Worm (Caenorhabditis elegans) whole organism, L4 larva: ENCODE data around the gene rec-8.

Source experiments
- D1046.2 ChIP-seq: fragments of 200-800 bp; sonication (Bioruptor generic); IDR thresholded peaks from 2 replicates; pipeline ENCODE4 v1.3.6; 2022; ENCODE audit warnings: missing genetic modification characterization, missing compliant biosample characterization
- F10B5.3 ChIP-seq: sonication (generic microtip); optimal IDR thresholded peaks from 2 replicates; lab custom pipeline; 2016; ENCODE audit warnings: mild to moderate bottlenecking, missing genetic modification characterization, missing compliant biosample characterization
- F44E2.7 ChIP-seq: fragments of 200-800 bp; sonication (Bioruptor generic); IDR thresholded peaks from 2 replicates; pipeline ENCODE4 v2.1.2; 2022; ENCODE audit warnings: missing genetic modification characterization, missing compliant biosample characterization
- R02D3.7 ChIP-seq: fragments of 150-350 bp; sonication (generic microtip); optimal IDR thresholded peaks from 3 replicates; lab custom pipeline; 2014; ENCODE audit warnings: missing biosample characterization, missing genetic modification characterization
- Y5F2A.4 ChIP-seq: fragments of 200-800 bp; sonication (Bioruptor generic); optimal IDR thresholded peaks from 2 replicates; lab custom pipeline; 2018; ENCODE audit warnings: mild to moderate bottlenecking, missing genetic modification characterization, missing compliant biosample characterization
- ZK337.2 ChIP-seq: fragments of 200-800 bp; sonication (Bioruptor generic); IDR thresholded peaks from 2 replicates; pipeline ENCODE4 v1.3.6; 2022; ENCODE audit warnings: missing genetic modification reagents, missing genetic modification characterization, missing compliant biosample characterization
- ZK546.5 ChIP-seq, 2 experiments: sonication (generic microtip); optimal IDR thresholded peaks; 2 replicates each; lab custom pipeline; 2017; ENCODE audit warnings: missing biosample characterization in 2 of 2, missing genetic modification characterization in 2 of 2
- aly-2 ChIP-seq: sonication (generic microtip); optimal IDR thresholded peaks from 2 replicates; lab custom pipeline; 2018; ENCODE audit warnings: missing biosample characterization, missing genetic modification characterization
- ceh-20 ChIP-seq: fragments of 200-800 bp; sonication (Bioruptor generic); IDR thresholded peaks from 2 replicates; pipeline ENCODE4 v1.3.6; 2022; ENCODE audit warnings: missing genetic modification reagents, missing genetic modification characterization, missing compliant biosample characterization
- ceh-28 ChIP-seq: fragments of 150-350 bp; optimal IDR thresholded peaks from 2 replicates; lab custom pipeline; 2014; ENCODE audit warnings: missing biosample characterization, missing genetic modification reagents, missing genetic modification characterization
- ceh-32 ChIP-seq: sonication (generic microtip); optimal IDR thresholded peaks from 2 replicates; lab custom pipeline; 2016; ENCODE audit warnings: mild to moderate bottlenecking, missing genetic modification characterization, missing compliant biosample characterization; ENCODE audit not compliant: poor library complexity
- ces-1 ChIP-seq: fragments of 150-350 bp; sonication (generic microtip); optimal IDR thresholded peaks from 4 replicates; lab custom pipeline; 2014; ENCODE audit warnings: missing biosample characterization, missing genetic modification reagents, missing genetic modification characterization
- ctbp-1 ChIP-seq: fragments of 200-800 bp; sonication (Bioruptor generic); IDR thresholded peaks from 2 replicates; pipeline ENCODE4 v1.3.6; 2022; ENCODE audit warnings: missing genetic modification reagents, missing genetic modification characterization, missing compliant biosample characterization
- daf-12 ChIP-seq: fragments of 150-350 bp; optimal IDR thresholded peaks from 2 replicates; lab custom pipeline; 2014; ENCODE audit warnings: missing biosample characterization, missing genetic modification reagents, missing genetic modification characterization
- daf-16 ChIP-seq, 3 experiments: sonication (generic microtip); optimal IDR thresholded peaks; 2 replicates each; lab custom pipeline; 2016 to 2017; ENCODE audit warnings: missing genetic modification characterization in 3 of 3, missing genetic modification reagents in 3 of 3, mild to moderate bottlenecking in 2 of 3, missing compliant biosample characterization in 2 of 3, missing biosample characterization in 1 of 3, moderate library complexity in 1 of 3
- dmd-6 ChIP-seq: fragments of 200-800 bp; sonication (Bioruptor generic); IDR thresholded peaks from 2 replicates; pipeline ENCODE4 v1.3.6; 2022; ENCODE audit warnings: missing genetic modification reagents, missing genetic modification characterization, missing compliant biosample characterization
- dpl-1 ChIP-seq: fragments of 150-350 bp; optimal IDR thresholded peaks from 2 replicates; lab custom pipeline; 2014; ENCODE audit warnings: missing biosample characterization, missing genetic modification reagents, missing genetic modification characterization
- dve-1 ChIP-seq: sonication (generic microtip); optimal IDR thresholded peaks from 2 replicates; lab custom pipeline; 2017; ENCODE audit warnings: antibody characterized with exemption, mild to moderate bottlenecking, missing genetic modification characterization, missing compliant biosample characterization; ENCODE audit not compliant: insufficient read depth
- egl-27 ChIP-seq: sonication (generic microtip); optimal IDR thresholded peaks from 3 replicates; lab custom pipeline; 2017; ENCODE audit warnings: missing biosample characterization, missing genetic modification reagents, missing genetic modification characterization
- egl-43 ChIP-seq: fragments of 200-800 bp; sonication (Bioruptor generic); IDR thresholded peaks from 2 replicates; pipeline ENCODE4 v1.3.6; 2022; ENCODE audit warnings: missing genetic modification reagents, missing genetic modification characterization, missing compliant biosample characterization
- gei-8 ChIP-seq: fragments of 200-800 bp; sonication (Bioruptor generic); optimal IDR thresholded peaks from 2 replicates; lab custom pipeline; 2018; ENCODE audit warnings: mild to moderate bottlenecking, missing genetic modification characterization, missing compliant biosample characterization
- hlh-11 ChIP-seq: fragments of 200-800 bp; sonication (Bioruptor generic); optimal IDR thresholded peaks from 2 replicates; lab custom pipeline; 2018; ENCODE audit warnings: mild to moderate bottlenecking, missing genetic modification characterization, missing compliant biosample characterization
- hlh-30 ChIP-seq: sonication (generic microtip); optimal IDR thresholded peaks from 2 replicates; lab custom pipeline; 2017; ENCODE audit warnings: antibody characterized with exemption, mild to moderate bottlenecking, missing genetic modification characterization, missing compliant biosample characterization; ENCODE audit not compliant: insufficient read depth
- lin-13 ChIP-seq: fragments of 150-350 bp; optimal IDR thresholded peaks from 2 replicates; lab custom pipeline; 2014; ENCODE audit warnings: missing biosample characterization, missing genetic modification reagents, missing genetic modification characterization
- lin-39 ChIP-seq: fragments of 150-350 bp; optimal IDR thresholded peaks from 2 replicates; lab custom pipeline; 2014; ENCODE audit warnings: missing biosample characterization, missing genetic modification reagents, missing genetic modification characterization
- madf-5 ChIP-seq, 2 experiments: fragments of 200-800 bp; sonication (Bioruptor generic); IDR thresholded peaks; 2 replicates each; pipeline ENCODE4 v1.3.6; 2022; ENCODE audit warnings: missing compliant biosample characterization in 2 of 2, missing genetic modification characterization in 2 of 2
- madf-9 ChIP-seq: fragments of 200-800 bp; sonication (Bioruptor generic); conservative IDR thresholded peaks from 2 replicates; pipeline ENCODE4 v1.3.6; 2022; ENCODE audit warnings: missing genetic modification reagents, missing genetic modification characterization, missing compliant biosample characterization
- mdl-1 ChIP-seq, 2 experiments: fragments of 150-350 bp in 1 of 2; sonication (generic microtip) in 1 of 2; optimal IDR thresholded peaks; 2 replicates each; lab custom pipeline; 2014 to 2017; ENCODE audit warnings: missing biosample characterization in 2 of 2, missing genetic modification characterization in 2 of 2
- mdt-29 ChIP-seq: fragments of 200-800 bp; sonication (Bioruptor generic); IDR thresholded peaks from 2 replicates; pipeline ENCODE4 v1.3.6; 2022; ENCODE audit warnings: missing genetic modification reagents, missing genetic modification characterization, missing compliant biosample characterization
- mep-1 ChIP-seq: fragments of 150-350 bp; sonication (generic microtip); optimal IDR thresholded peaks from 3 replicates; lab custom pipeline; 2014; ENCODE audit warnings: missing biosample characterization, missing genetic modification characterization
- mxl-3 ChIP-seq: fragments of 200-800 bp; sonication (Bioruptor generic); optimal IDR thresholded peaks from 2 replicates; lab custom pipeline; 2018; ENCODE audit warnings: mild to moderate bottlenecking, missing genetic modification characterization, missing compliant biosample characterization
- nhr-102 ChIP-seq: sonication (generic microtip); optimal IDR thresholded peaks from 2 replicates; lab custom pipeline; 2016; ENCODE audit warnings: mild to moderate bottlenecking, missing genetic modification characterization, moderate library complexity, missing compliant biosample characterization
- nhr-11 ChIP-seq: fragments of 150-350 bp; optimal IDR thresholded peaks from 2 replicates; lab custom pipeline; 2014; ENCODE audit warnings: missing biosample characterization, missing genetic modification characterization
- nhr-111 ChIP-seq: fragments of 200-800 bp; sonication (Bioruptor generic); optimal IDR thresholded peaks from 2 replicates; lab custom pipeline; 2018; ENCODE audit warnings: mild to moderate bottlenecking, missing genetic modification characterization, missing compliant biosample characterization
- nhr-237 ChIP-seq: sonication (generic microtip); optimal IDR thresholded peaks from 2 replicates; lab custom pipeline; 2017; ENCODE audit warnings: missing biosample characterization, missing genetic modification characterization
- nhr-25 ChIP-seq: sonication (generic microtip); optimal IDR thresholded peaks from 2 replicates; lab custom pipeline; 2017; ENCODE audit warnings: missing genetic modification characterization, mild to moderate bottlenecking, missing compliant biosample characterization, antibody characterized with exemption, moderate library complexity, borderline replicate concordance; ENCODE audit not compliant: insufficient read depth
- nhr-76 ChIP-seq: fragments of 150-350 bp; optimal IDR thresholded peaks from 2 replicates; lab custom pipeline; 2014; ENCODE audit warnings: missing biosample characterization, missing genetic modification characterization
- pha-4 ChIP-seq, 2 experiments: fragments of 150-350 bp in 1 of 2; fragments of 200-800 bp in 1 of 2; sonication (Bioruptor generic) in 1 of 2; IDR thresholded peaks in 1 of 2; optimal IDR thresholded peaks in 1 of 2; 2 replicates each; pipeline versions ENCODE4 v1.3.6 to Lab custom; 2014 to 2022; ENCODE audit warnings: missing genetic modification characterization in 2 of 2, missing genetic modification reagents in 2 of 2, missing biosample characterization in 1 of 2, missing compliant biosample characterization in 1 of 2
- php-3 ChIP-seq: fragments of 200-800 bp; sonication (Bioruptor generic); IDR thresholded peaks from 2 replicates; pipeline ENCODE4 v1.3.6; 2022; ENCODE audit warnings: missing genetic modification reagents, missing genetic modification characterization, missing compliant biosample characterization
- saeg-2 ChIP-seq: fragments of 200-800 bp; sonication (Bioruptor generic); IDR thresholded peaks from 2 replicates; pipeline ENCODE4 v1.3.6; 2022; ENCODE audit warnings: missing genetic modification reagents, missing genetic modification characterization, missing compliant biosample characterization
- sdz-12 ChIP-seq: fragments of 200-800 bp; sonication (Bioruptor generic); optimal IDR thresholded peaks from 2 replicates; lab custom pipeline; 2018; ENCODE audit warnings: mild to moderate bottlenecking, missing genetic modification characterization, missing compliant biosample characterization
- set-16 ChIP-seq: fragments of 200-800 bp; sonication (Bioruptor generic); IDR thresholded peaks from 2 replicates; pipeline ENCODE4 v1.3.6; 2022; ENCODE audit warnings: missing genetic modification reagents, missing genetic modification characterization, missing compliant biosample characterization
- tra-1 ChIP-seq: fragments of 200-800 bp; sonication (Bioruptor generic); IDR thresholded peaks from 2 replicates; pipeline ENCODE4 v1.3.6; 2022; ENCODE audit warnings: missing genetic modification reagents, missing genetic modification characterization, missing compliant biosample characterization
- unc-130 ChIP-seq: sonication (generic microtip); optimal IDR thresholded peaks from 2 replicates; lab custom pipeline; 2016; ENCODE audit warnings: missing genetic modification reagents, missing genetic modification characterization, missing compliant biosample characterization
- unc-39 ChIP-seq: sonication (generic microtip); optimal IDR thresholded peaks from 2 replicates; lab custom pipeline; 2017; ENCODE audit warnings: missing biosample characterization, missing genetic modification characterization
- unc-62 ChIP-seq, 3 experiments: fragments of 150-350 bp in 1 of 3; sonication (generic microtip); optimal IDR thresholded peaks in 2 of 3; peaks in 1 of 3; 1 replicate in 1 of 3; 2 replicates in 2 of 3; lab custom pipeline; 2014 to 2017; ENCODE audit warnings: missing biosample characterization in 3 of 3, missing genetic modification characterization in 3 of 3, missing genetic modification reagents in 3 of 3, missing genotype in 1 of 3
- zfp-2 ChIP-seq: sonication (generic microtip); optimal IDR thresholded peaks from 2 replicates; lab custom pipeline; 2016; ENCODE audit warnings: mild to moderate bottlenecking, missing genetic modification characterization, missing compliant biosample characterization
- zip-11 ChIP-seq: fragments of 200-800 bp; sonication (Bioruptor generic); IDR thresholded peaks from 2 replicates; pipeline ENCODE4 v1.3.6; 2022; ENCODE audit warnings: missing genetic modification characterization, missing compliant biosample characterization
- ztf-7 ChIP-seq: fragments of 150-350 bp; optimal IDR thresholded peaks from 2 replicates; lab custom pipeline; 2014; ENCODE audit warnings: missing biosample characterization, missing genetic modification characterization

rec-8 gene

ce11 chrIV:13395255-13395654 is 42.3 kb upstream of the rec-8 start:
- TF ChIP-seq sdz-12 (GFP tag; lab: Kevin White, UChicago) (no peak), egl-43 (GFP tag; lab: Robert Waterston, UW) (peak; percentile 72), nhr-237 (tag; lab: Kevin White, UChicago) (no peak), nhr-11 (tag; lab: Kevin White, UChicago) (peak; percentile 84), lin-13 (GFP tag; lab: Kevin White, UChicago) (peak; percentile 75), zfp-2 (tag; lab: Kevin White, UChicago) (peak; percentile 21), dpl-1 (peak; percentile 64), dve-1 (tag; lab: Kevin White, UChicago) (peak; percentile 95), ces-1 (GFP tag; lab: Kevin White, UChicago) (no peak), unc-39 (tag; lab: Kevin White, UChicago) (no peak), ctbp-1 (GFP tag; lab: Robert Waterston, UW) (peak; percentile 90), R02D3.7 (tag; lab: Kevin White, UChicago) (no peak), egl-27 (tag; lab: Kevin White, UChicago) (peak; percentile 29), nhr-102 (tag; lab: Kevin White, UChicago) (peak; percentile 65), mdl-1 (tag; optimal IDR thresholded peaks at IDR 0.05; lab: Kevin White, UChicago) (peak; percentile 84 to 92), ZK546.5 (tag; optimal IDR thresholded peaks at IDR 0.05; lab: Kevin White, UChicago) (no peak), nhr-25 (tag; lab: Kevin White, UChicago) (peak; percentile 74), pha-4 (GFP tag; IDR thresholded peaks at IDR 0.05; lab: Robert Waterston, UW) (peak; percentile 75), pha-4 (tag; optimal IDR thresholded peaks at IDR 0.05; lab: Kevin White, UChicago) (no peak), nhr-111 (GFP tag; lab: Kevin White, UChicago) (no peak), mxl-3 (GFP tag; lab: Kevin White, UChicago) (peak; percentile 92), tra-1 (GFP tag; lab: Robert Waterston, UW) (peak; percentile 96), daf-12 (tag; lab: Kevin White, UChicago) (no peak), php-3 (GFP tag; lab: Robert Waterston, UW) (peak; percentile 68), unc-62 (GFP tag; optimal IDR thresholded peaks at IDR 0.05 in 1 of 2; lab: Kevin White, UChicago) (peak in 1 of 2 experiments; percentile 50), unc-62 (tag; optimal IDR thresholded peaks at IDR 0.05; lab: Kevin White, UChicago) (no peak), Y5F2A.4 (no peak), lin-39 (tag; lab: Kevin White, UChicago) (no peak), mdt-29 (GFP tag; lab: Robert Waterston, UW) (0 out of 2 replicates have a peak, but pooled peaks have one; percentile 35), F10B5.3 (tag; lab: Kevin White, UChicago) (no peak), unc-130 (GFP tag; lab: Kevin White, UChicago) (no peak), set-16 (GFP tag; lab: Robert Waterston, UW) (peak; percentile 87), ZK337.2 (no peak), gei-8 (GFP tag; lab: Kevin White, UChicago) (peak; percentile 69), hlh-11 (tag; lab: Kevin White, UChicago) (peak; percentile 97), ztf-7 (peak; percentile 93), daf-16 (GFP tag; optimal IDR thresholded peaks at IDR 0.05; lab: Kevin White, UChicago) (no peak), daf-16 (tag; optimal IDR thresholded peaks at IDR 0.05; lab: Kevin White, UChicago) (peak; percentile 73), saeg-2 (GFP tag; lab: Robert Waterston, UW) (peak; percentile 83), hlh-30 (tag; lab: Kevin White, UChicago) (peak; percentile 95), ceh-32 (tag; lab: Kevin White, UChicago) (no peak), ceh-28 (tag; lab: Kevin White, UChicago) (no peak), F44E2.7 (GFP tag; lab: Robert Waterston, UW) (no peak), dmd-6 (GFP tag; lab: Robert Waterston, UW) (peak; percentile 98), mep-1 (tag; lab: Kevin White, UChicago) (peak; percentile 85), ceh-20 (GFP tag; lab: Robert Waterston, UW) (peak; percentile 93), nhr-76 (tag; lab: Kevin White, UChicago) (no peak), madf-5 (GFP tag; IDR thresholded peaks at IDR 0.05; lab: Robert Waterston, UW) (0 out of 4 replicates have a peak, but pooled peaks of 1 of the 2 experiments have one; percentile 70), madf-9 (GFP tag; lab: Robert Waterston, UW) (peak; percentile 85), aly-2 (tag; lab: Kevin White, UChicago) (no peak), zip-11 (GFP tag; lab: Robert Waterston, UW) (no peak), D1046.2 (GFP tag; lab: Robert Waterston, UW) (0 out of 2 replicates have a peak, but pooled peaks have one; percentile 4)
